Worm (Caenorhabditis elegans): Measurements from ENCODE around the gene erd-2.2.

Gene erd-2.2

DNA sequence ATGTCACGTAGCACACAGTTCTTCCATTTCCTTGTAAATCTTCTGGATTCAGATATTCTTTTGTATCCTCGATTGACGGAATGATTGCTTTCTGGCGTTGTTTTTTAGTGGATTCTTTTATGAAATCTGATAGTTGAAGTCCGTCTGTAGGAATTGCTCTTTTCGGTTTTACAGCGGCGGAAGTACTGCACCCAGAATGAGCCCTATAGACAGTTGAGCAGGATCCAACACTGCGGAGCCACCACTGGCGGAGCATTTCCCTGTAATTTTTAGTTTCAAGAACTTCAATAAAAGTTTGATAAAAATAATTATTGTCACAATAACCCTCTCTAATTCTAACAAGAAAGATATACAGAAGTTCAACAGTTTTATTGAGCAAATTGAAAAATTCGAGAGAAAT lies 39.0 kb downstream of the erd-2.2 start, which contains the start of gene F25B5.5:
Gene F25B5.5, minus strand, starts transcription at position 260 of the 400 bp plus-strand sequence.
- TF ChIP-seq nhr-25 (tag; optimal IDR thresholded peaks at IDR 0.05) (no peak), sma-3 (GFP tag; optimal IDR thresholded peaks at IDR 0.05) (peak; percentile 12), nhr-6 (tag; optimal IDR thresholded peaks at IDR 0.05) (no peak), mbf-1 (tag; optimal IDR thresholded peaks at IDR 0.05) (no peak)

DNA sequence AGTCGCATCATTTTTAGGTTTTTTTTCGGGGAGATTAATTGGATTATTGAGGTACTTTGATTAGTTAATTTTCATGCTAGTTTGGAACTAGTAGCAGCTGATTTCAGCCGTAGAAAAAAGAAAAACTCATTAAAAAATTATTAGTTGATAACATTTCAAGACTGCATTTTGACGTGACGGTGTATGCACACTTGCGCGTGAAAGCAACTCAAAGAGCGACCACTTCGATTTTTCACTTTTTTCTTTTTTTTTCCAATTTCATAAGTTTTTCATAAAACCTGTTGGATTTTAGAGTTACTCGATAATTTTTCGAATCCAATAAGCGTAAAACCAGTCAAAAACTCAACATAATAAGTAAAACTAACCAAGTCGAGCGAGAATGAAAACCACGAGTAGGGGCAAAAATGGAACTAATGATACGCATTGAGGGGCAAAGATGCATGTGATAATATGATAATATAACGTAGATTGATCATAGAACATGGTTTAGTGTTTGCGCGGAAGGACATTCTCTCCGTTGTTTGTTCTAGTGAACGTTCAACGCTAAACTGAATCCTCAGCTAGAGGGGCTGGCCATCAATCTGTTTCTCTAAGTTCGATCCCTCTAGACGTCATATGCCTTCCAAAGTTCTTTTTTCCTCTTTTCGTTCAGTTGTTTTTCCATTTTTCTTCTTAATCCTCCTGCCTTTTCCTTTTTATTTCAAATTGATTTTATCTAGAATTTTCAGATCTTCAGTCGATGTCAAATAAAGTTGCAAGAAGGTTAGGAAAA lies 41.5 kb downstream of the erd-2.2 start, which contains the start of the genes F25B5.6 and F25B5.3:
Gene F25B5.6, minus strand, starts transcription at position 572 of the 772 bp plus-strand sequence.
Gene F25B5.3, plus strand, starts transcription at position 722 of the 772 bp plus-strand sequence.
- TF ChIP-seq zag-1 (tag; optimal IDR thresholded peaks at IDR 0.05) (no peak), elt-3 (tag; optimal IDR thresholded peaks at IDR 0.05) (no peak), dmd-4 (tag; optimal IDR thresholded peaks at IDR 0.05) (no peak), lin-39 (tag; optimal IDR thresholded peaks at IDR 0.05) (no peak), snpc-4 (tag; optimal IDR thresholded peaks at IDR 0.05) (no peak), mbf-1 (tag; optimal IDR thresholded peaks at IDR 0.05) (no peak), egl-27 (tag; optimal IDR thresholded peaks at IDR 0.05) (no peak), nhr-21 (tag; optimal IDR thresholded peaks at IDR 0.05) (peak; percentile 56), mdl-1 (tag; optimal IDR thresholded peaks at IDR 0.05) (no peak), sem-4 (tag; optimal IDR thresholded peaks at IDR 0.05) (no peak), lin-11 (tag; optimal IDR thresholded peaks at IDR 0.05) (no peak), nhr-12 (tag; optimal IDR thresholded peaks at IDR 0.05) (no peak), gmeb-1 (tag; optimal IDR thresholded peaks at IDR 0.05) (peak; percentile 34), fos-1 (tag; optimal IDR thresholded peaks at IDR 0.05) (peak; percentile 27), ZK546.5 (tag; optimal IDR thresholded peaks at IDR 0.05) (no peak), unc-39 (tag; optimal IDR thresholded peaks at IDR 0.05) (no peak), nhr-23 (tag; optimal IDR thresholded peaks at IDR 0.05) (no peak), nhr-10 (tag; optimal IDR thresholded peaks at IDR 0.05) (no peak), C34F6.9 (tag; optimal IDR thresholded peaks at IDR 0.05) (peak; percentile 20), Y55F3AM.14 (GFP tag; optimal IDR thresholded peaks at IDR 0.05) (no peak), nhr-129 (tag; optimal IDR thresholded peaks at IDR 0.05) (peak; percentile 28), ama-1 (optimal IDR thresholded peaks at IDR 0.05) (peak; percentile 33), nhr-237 (tag; optimal IDR thresholded peaks at IDR 0.05) (no peak), ztf-11 (tag; optimal IDR thresholded peaks at IDR 0.05) (no peak), elt-1 (tag; optimal IDR thresholded peaks at IDR 0.05) (no peak), ztf-1 (GFP tag; conservative IDR thresholded peaks at IDR 0.05) (no peak), blmp-1 (tag; optimal IDR thresholded peaks at IDR 0.05; ENCODE audit: insufficient read depth) (no peak), sma-3 (GFP tag; optimal IDR thresholded peaks at IDR 0.05) (no peak), skn-1 (tag; optimal IDR thresholded peaks at IDR 0.05) (no peak), ztf-4 (tag; optimal IDR thresholded peaks at IDR 0.05) (no peak), nhr-11 (tag; optimal IDR thresholded peaks at IDR 0.05) (no peak), nhr-77 (tag; optimal IDR thresholded peaks at IDR 0.05) (no peak), sma-9 (GFP tag; optimal IDR thresholded peaks at IDR 0.05) (peak; percentile 8), sma-9 (tag; optimal IDR thresholded peaks at IDR 0.05) (no peak), unc-62 (GFP tag; optimal IDR thresholded peaks at IDR 0.05) (no peak), R02D3.7 (tag; optimal IDR thresholded peaks at IDR 0.05) (no peak), lin-13 (GFP tag; optimal IDR thresholded peaks at IDR 0.05) (peak; percentile 20), crh-2 (tag; optimal IDR thresholded peaks at IDR 0.05) (peak; percentile 37), aly-2 (tag; optimal IDR thresholded peaks at IDR 0.05) (no peak), F13H6.1 (tag; optimal IDR thresholded peaks at IDR 0.05) (no peak), lsy-2 (tag; optimal IDR thresholded peaks at IDR 0.05) (peak in 1 of 2 experiments; percentile 16), unc-55 (GFP tag; optimal IDR thresholded peaks at IDR 0.05) (peak; percentile 63), alr-1 (tag; optimal IDR thresholded peaks at IDR 0.05) (no peak), ceh-82 (tag; optimal IDR thresholded peaks at IDR 0.05) (no peak), peb-1 (tag; optimal IDR thresholded peaks at IDR 0.05) (no peak), ceh-16 (tag; optimal IDR thresholded peaks at IDR 0.05) (no peak), nhr-25 (tag; optimal IDR thresholded peaks at IDR 0.05) (no peak), mab-5 (tag; optimal IDR thresholded peaks at IDR 0.05) (no peak), nhr-6 (tag; optimal IDR thresholded peaks at IDR 0.05) (no peak)
